Fruit fly (Drosophila melanogaster): ENCODE data around the gene Gr93b.

- TF ChIP-seq CG8478 (optimal IDR thresholded peaks at IDR 0.05) (no peak), CTCF (optimal IDR thresholded peaks at IDR 0.05) (no peak)
Measured at dm6 chr3R:21823076-21823475, 20.5 kb downstream of the Gr93b start.
